Worm (Caenorhabditis elegans) whole organism, young adult: ENCODE results near the gene affl-2.
"Not testable (repeated sequence)": the region's sequence is repeated elsewhere in the genome, so short reads cannot be mapped to it uniquely, and the experiment has no call there.

ENCODE experiments used
- B0261.1 ChIP-seq: sonication (generic microtip); optimal IDR thresholded peaks from 2 replicates; lab custom pipeline; 2016; ENCODE audit warnings: mild to moderate bottlenecking, missing genetic modification characterization, moderate library complexity, missing compliant biosample characterization
- F52B5.7 ChIP-seq: sonication (generic microtip); optimal IDR thresholded peaks from 2 replicates; lab custom pipeline; 2016; ENCODE audit warnings: mild to moderate bottlenecking, missing genetic modification characterization, missing compliant biosample characterization
- ZK185.1 ChIP-seq: sonication (generic microtip); optimal IDR thresholded peaks from 2 replicates; lab custom pipeline; 2016; ENCODE audit warnings: mild to moderate bottlenecking, missing genetic modification characterization, missing compliant biosample characterization; ENCODE audit not compliant: poor library complexity, severe bottlenecking
- ama-1 ChIP-seq, 3 experiments: fragments of 150-350 bp in 1 of 3; sonication (generic microtip) in 2 of 3; optimal IDR thresholded peaks; 2 replicates each; lab custom pipeline; 2014 to 2018; ENCODE audit warnings: missing biosample characterization in 2 of 3, missing genetic modification characterization in 2 of 3, missing genetic modification reagents in 2 of 3
- dpl-1 ChIP-seq: fragments of 150-350 bp; optimal IDR thresholded peaks from 2 replicates; lab custom pipeline; 2014; ENCODE audit warnings: missing biosample characterization, missing genetic modification reagents, missing genetic modification characterization
- egrh-3 ChIP-seq: fragments of 200-800 bp; sonication (Bioruptor generic); IDR thresholded peaks from 2 replicates; pipeline ENCODE4 v1.3.6; 2022; ENCODE audit warnings: missing genetic modification reagents, missing genetic modification characterization, missing compliant biosample characterization
- him-1 ChIP-seq: sonication (generic microtip); optimal IDR thresholded peaks from 2 replicates; lab custom pipeline; 2016; ENCODE audit warnings: missing genotype, missing genetic modification reagents, missing genetic modification characterization, missing compliant biosample characterization
- hlh-26 ChIP-seq: fragments of 200-800 bp; sonication (Bioruptor generic); conservative IDR thresholded peaks from 2 replicates; pipeline ENCODE4 v1.3.6; 2022; ENCODE audit warnings: missing genetic modification reagents, missing genetic modification characterization, missing compliant biosample characterization
- hmg-1.2 ChIP-seq: fragments of 200-800 bp; sonication (Bioruptor generic); IDR thresholded peaks from 2 replicates; pipeline ENCODE4 v1.3.6; 2022; ENCODE audit warnings: missing genetic modification reagents, missing genetic modification characterization, missing compliant biosample characterization
- hsf-1 ChIP-seq: fragments of 200-800 bp; sonication (Bioruptor generic); IDR thresholded peaks from 2 replicates; pipeline ENCODE4 v1.3.6; 2022; ENCODE audit warnings: missing genetic modification reagents, missing genetic modification characterization, missing compliant biosample characterization
- lin-35 ChIP-seq, 3 experiments: fragments of 150-350 bp in 2 of 3; sonication (generic microtip) in 1 of 3; optimal IDR thresholded peaks; 2 replicates each; lab custom pipeline; 2014 to 2018; ENCODE audit warnings: missing biosample characterization in 3 of 3, missing genetic modification characterization in 3 of 3, missing genetic modification reagents in 3 of 3
- sdz-38 ChIP-seq: sonication (generic microtip); optimal IDR thresholded peaks from 2 replicates; lab custom pipeline; 2016; ENCODE audit warnings: missing genotype, missing genetic modification characterization, missing compliant biosample characterization
- snpc-4 ChIP-seq, 5 experiments: fragments of 150-350 bp in 1 of 5; sonication (generic microtip) in 4 of 5; optimal IDR thresholded peaks; 2 replicates each; lab custom pipeline; 2014 to 2018; ENCODE audit warnings: missing genetic modification characterization in 5 of 5, missing biosample characterization in 3 of 5, antibody characterized with exemption in 2 of 5, mild to moderate bottlenecking in 2 of 5, missing compliant biosample characterization in 2 of 5, missing genotype in 2 of 5, moderate library complexity in 2 of 5, missing genetic modification reagents in 1 of 5
- unc-62 ChIP-seq: fragments of 150-350 bp; optimal IDR thresholded peaks from 2 replicates; lab custom pipeline; 2014; ENCODE audit warnings: missing biosample characterization, missing genetic modification reagents, missing genetic modification characterization

DNA sequence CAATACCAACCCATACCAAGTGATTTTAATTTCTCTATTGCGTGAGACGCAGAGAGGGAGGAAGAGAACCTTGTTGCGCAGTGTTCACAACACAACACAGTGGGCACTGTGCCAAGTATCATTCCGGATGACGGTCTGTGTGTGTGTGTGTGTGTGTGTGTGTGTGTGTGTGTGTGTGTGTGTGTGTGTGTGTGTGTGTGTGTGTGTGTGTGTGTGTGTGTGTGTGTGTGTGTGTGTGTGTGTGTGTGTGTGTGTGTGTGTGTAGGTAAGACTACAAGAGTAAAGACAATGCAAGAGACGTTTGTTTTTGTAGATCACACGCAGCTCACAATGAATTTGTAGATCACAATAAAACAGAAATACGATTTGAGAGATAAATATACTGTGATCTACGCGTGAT lies 10.8 kb downstream of the affl-2 start:
- not testable (repeated sequence) for TF ChIP-seq F52B5.7 (tag; lab: Kevin White, UChicago); dpl-1 (GFP tag; lab: Kevin White, UChicago); egrh-3 (GFP tag; lab: Robert Waterston, UW); unc-62 (GFP tag; lab: Kevin White, UChicago); lin-35 (GFP tag; optimal IDR thresholded peaks at IDR 0.05; lab: Kevin White, UChicago); snpc-4 (GFP tag; optimal IDR thresholded peaks at IDR 0.05; lab: Kevin White, UChicago); snpc-4 (tag; optimal IDR thresholded peaks at IDR 0.05; lab: Kevin White, UChicago); B0261.1 (tag; lab: Kevin White, UChicago); him-1 (tag; lab: Kevin White, UChicago); ama-1 (optimal IDR thresholded peaks at IDR 0.05; lab: Kevin White, UChicago); ama-1 (GFP tag; optimal IDR thresholded peaks at IDR 0.05; lab: Kevin White, UChicago); sdz-38 (tag; lab: Kevin White, UChicago); ZK185.1 (tag; lab: Kevin White, UChicago); hlh-26 (GFP tag; lab: Robert Waterston, UW); hsf-1 (GFP tag; lab: Robert Waterston, UW)
- TF ChIP-seq hmg-1.2 = peak; percentile 22
